Fruit fly (Drosophila melanogaster) ovary, adult (tissue): ENCODE data around the gene CG1074.

Source experiments
- CG17801 ChIP-seq: fragments of 200-800 bp; optimal IDR thresholded peaks from 2 replicates; lab custom pipeline; 2019; ENCODE audit warnings: missing biosample characterization, mild to moderate bottlenecking, missing genetic modification characterization, moderate library complexity; ENCODE audit not compliant: partially characterized antibody

The CG1074 gene

DNA sequence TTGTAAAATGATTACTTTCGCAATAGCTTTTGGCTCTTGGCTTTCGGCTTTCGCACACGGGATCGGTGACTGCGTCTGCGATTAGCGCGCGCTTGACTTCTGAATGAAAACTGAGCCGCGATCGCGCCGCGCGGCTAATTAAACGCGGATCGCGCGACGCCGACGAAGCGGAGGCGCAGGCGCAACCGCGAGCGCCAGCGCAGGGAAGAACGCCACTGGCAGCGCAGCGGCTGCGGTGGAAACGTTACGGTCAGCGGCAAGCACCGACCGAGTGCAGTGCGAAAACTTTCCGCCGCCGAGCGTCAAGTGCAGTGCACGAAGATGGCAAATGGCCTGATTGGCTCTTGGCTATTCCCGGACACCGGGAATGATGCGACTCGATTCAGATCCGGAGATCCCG, 29.0 kb downstream of the CG1074 start, which contains the start of gene CG31522:
Gene CG31522, minus strand, starts transcription at position 101 of the 400 bp plus-strand sequence.
- TF ChIP-seq CG17801 (GFP tag; lab: Kevin White, UChicago), result no peak

DNA sequence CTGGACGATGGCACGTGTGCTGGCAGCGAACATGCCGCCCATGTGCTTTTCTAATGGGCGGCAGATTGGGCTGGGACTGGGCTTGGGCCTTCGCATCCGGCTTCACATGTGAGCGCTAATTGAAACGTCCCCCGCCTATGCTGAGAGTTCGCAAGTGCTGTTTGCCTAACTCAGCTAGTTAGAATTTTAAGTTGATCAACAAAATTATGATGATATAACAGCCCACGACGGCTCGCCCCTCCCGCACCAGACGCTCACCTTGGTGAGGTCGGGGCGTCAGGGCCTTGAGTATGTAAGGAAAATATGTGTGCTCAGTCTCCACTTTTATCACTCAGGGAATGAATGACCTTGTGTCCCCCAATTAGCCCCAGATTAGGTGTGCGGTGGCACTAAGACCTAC, 33.1 kb downstream of the CG1074 start:
- TF ChIP-seq CG17801 (GFP tag; lab: Kevin White, UChicago), result no peak

DNA sequence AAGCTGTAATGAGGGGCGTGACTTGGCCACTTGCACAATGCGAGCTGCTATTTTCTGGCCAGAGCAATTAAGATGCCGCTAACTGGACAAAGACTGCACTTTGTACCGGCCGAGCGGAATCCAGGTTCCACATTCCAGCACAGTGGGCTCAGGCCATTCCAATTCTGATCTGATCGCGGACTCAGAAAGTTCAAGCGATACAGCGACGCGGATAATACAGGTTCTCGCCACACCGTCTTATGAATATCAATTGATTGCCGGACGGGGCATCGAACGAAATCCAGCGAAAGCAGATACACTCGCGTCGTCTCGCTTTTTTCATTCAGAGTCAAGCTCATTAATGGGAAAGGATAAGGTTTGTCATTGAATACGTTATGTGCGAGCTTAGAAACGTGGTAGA, 35.2 kb downstream of the CG1074 start:
- TF ChIP-seq CG17801 (GFP tag; lab: Kevin White, UChicago), result no peak

DNA sequence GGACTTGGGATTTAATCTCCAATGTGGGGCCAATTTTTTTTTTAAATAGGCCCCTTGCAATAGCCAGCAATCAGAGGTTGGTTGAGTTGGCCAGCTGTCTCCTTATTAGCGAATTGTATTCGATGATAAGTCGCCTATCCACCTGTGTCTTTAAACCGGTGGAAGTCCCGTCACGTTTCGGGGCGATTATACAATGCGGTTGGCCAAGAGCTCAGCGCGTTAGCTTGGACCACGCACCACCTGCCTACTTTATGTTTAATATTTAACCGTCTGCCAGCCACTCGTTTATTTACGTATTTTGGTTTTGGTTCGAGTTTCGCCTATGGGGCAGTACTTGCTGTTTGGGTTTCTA, 36.9 kb downstream of the CG1074 start:
- TF ChIP-seq CG17801 (GFP tag; lab: Kevin White, UChicago), result no peak

DNA sequence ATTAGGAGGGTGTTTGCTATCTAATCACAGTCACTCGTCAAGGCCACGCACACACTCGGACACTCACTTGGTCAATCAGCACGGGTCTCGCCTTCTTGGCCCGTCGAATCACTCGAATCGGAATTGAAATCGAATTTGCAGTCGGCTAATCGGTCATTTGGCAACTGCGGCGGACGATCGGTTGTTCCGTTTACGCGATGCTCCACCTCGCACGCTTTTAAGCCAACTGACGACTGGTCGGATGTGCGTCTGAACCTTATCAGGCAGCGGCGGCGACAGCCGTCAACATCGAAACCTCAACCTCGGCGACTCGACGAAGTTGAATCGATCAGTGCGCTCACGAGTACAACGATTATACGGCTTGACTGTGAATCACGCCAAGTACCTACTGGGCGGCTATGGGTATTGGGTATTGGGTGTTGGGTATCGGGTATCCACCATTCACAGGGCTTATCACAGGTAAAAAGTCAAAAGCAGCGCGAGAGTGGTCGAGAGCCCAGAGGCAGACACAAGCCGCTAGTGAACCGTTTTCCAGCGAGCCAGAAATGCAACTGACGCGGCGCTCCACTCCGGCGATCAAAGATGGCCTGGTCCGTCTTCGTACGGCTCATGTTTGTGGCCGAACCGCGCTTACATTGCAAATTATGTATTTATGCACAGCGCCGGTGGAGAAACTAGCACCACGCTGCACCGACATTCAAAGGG, 37.4 kb downstream of the CG1074 start:
- TF ChIP-seq CG17801 (GFP tag; lab: Kevin White, UChicago), result peak; percentile 27

DNA sequence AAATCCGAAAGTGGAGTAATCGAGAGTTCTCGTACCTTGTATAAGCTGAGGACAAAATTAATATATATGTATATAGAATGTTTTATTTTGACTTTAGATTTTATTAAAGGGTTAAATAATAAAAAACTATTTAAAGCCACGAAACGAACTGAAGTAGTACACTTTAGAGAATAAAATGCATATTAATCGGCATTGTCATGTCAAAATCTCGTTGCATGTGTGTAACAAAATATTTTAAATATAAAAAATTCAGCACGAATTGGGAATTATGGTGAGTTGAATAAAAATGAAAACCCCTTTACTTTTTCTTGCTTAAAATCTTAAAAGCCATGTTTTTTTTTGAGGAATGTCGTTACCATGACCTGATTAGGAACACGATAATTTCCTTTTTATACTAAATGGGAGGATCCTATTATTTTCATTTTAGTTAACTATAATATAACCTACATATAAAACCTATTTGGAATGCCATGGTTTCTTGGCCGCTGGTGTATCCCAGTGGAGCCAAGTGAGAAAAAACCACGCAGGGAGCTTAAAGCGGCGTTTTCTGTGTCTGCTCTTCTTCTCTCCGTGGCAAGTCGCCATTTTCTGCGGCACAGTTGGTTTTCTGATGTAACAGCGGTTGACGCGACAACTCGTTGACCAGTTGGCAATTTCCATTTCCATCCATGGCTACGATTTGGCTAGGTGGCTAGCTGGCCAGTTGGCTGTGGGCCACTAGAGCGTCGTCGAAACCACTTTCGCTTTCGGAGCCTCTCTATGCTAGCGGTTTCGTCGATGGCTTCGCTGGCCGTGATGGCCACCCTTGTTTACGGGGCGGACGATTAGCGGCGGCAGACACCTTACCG, 38.3 kb downstream of the CG1074 start:
- TF ChIP-seq CG17801 (GFP tag; lab: Kevin White, UChicago), result no peak

DNA sequence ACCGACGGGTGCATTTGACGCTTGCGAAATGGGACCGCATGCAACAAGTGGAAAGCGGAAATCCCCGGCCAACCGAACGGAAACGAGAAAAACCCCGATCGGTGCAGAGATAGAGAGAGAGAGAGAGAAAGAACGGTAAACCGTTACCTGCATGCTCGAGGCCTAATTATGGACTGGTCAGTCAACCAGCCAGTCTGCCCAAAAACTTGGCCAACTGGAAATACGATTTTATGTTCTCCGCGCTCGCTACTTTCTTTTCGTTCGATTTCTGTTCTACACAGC, 38.9 kb downstream of the CG1074 start:
- no peak for TF ChIP-seq CG17801 (GFP tag; lab: Kevin White, UChicago)

DNA sequence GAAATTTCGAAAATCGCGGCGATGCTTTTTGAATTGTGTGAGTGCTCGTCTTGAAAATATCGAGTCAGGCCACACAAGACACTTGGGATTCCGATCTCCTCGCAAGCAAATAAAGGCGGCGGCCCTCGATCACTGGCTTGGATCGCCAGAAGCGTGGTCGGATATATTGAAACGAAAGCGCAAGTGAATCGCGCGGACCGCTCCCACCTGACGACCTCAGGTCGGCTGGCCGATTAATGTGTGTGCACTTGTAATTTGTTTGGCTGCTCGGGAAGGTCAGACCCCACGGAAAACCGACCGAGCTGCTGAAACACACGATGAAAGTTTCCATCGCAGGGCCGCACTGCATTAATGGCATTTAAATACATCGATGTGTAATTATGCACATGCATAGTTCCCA, 41.6 kb downstream of the CG1074 start:
- no peak for TF ChIP-seq CG17801 (GFP tag; lab: Kevin White, UChicago)

DNA sequence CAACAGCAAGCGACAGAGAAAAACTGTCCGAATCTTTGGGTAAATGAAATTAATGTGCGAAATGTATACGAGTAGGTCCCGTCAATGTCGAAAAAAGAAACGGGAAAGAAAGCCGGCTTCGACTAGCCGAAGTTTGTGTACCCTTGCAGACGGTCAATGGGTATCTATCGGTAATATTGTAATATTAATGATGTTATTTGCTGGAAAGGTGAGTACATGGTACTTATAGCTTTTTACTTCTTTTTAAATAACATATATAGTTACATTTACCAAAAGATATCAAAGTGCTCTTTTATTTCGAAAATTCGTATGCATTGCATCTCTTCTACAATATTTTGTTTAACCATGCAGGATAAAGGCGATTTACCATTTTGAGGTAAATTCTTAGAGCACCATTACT, 42.2 kb downstream of the CG1074 start:
- no peak for TF ChIP-seq CG17801 (GFP tag; lab: Kevin White, UChicago)

DNA sequence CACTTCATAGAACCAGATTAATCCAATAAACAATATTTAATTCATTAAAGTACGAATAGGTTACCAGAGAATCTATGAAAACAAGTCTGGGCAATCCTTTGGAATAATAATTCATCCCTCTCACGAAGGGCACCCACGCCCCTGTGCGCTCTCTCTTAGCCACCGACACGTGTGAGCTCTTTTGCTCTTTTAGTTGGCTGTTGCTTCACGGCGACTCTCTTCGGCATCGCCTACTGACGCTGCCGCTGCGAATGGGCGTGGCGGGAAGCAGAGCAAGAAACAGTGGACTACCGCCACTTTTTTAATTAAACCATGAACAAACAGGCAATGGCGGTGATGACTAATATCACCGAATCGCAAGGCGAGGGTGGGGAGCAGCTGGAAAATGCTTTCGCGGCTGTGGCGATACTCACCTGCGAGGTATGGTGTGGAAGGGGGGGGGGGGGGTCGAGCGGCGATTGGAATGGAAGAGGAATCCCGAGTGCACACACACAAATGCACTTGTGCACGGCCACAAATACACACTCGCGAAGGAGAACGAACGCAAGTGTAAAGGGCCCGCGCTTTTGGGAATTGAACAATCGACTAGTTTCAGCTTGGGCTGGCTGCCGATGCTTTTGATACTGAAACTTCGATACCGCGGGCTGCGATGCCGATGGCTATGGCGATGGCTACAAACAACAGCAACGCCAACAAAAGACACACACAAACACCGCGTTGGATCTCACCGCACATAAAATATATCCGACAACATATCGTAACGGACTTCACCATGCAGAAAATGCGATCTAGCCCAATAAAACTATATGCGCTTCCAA, 44.7 kb downstream of the CG1074 start:
- TF ChIP-seq CG17801 (GFP tag; lab: Kevin White, UChicago), result peak; percentile 80

DNA sequence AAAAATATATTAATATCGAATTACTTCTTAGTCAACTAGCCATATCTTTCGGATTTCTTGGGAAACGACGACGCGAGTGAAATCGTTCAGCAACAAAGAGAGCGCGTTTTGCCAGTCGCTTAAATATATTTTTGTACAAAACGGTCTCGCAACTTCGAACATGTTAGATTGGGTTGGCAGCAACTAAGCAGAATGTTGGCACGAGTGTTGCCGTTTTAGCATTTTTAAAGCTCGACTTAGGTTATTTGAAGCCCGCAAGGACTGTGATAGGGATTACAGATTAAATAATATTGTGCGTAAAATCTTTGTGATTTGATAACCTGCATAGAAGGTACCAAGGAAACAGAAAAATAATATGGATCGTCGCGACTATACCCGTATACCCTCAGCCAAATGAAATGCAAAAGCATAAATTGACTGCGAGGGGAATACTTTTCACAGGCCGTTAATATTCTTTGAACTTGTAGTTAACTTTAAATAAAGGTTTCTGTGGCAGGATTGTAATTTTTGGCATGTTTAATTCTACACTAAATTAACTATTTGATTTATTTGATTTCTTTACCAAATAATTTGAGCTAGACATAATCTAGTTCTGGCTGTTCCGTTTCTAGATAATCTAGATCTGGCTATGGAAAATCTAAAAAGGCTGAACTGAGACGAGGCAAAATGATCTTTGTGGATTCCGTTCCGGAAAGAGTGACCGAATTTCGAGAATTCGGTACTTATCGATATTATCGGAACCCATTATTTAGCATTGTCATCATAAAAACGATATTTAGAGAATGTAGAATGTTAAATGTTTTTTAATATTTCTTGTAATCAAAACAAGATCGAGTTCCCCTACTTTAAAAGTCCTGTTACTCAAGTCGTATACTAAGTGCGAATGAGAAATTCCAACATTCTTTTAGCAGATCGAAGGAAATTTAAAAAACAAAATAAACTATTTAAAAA, 45.5 kb downstream of the CG1074 start, which contains the start of gene CG31523:
Gene CG31523, minus strand, starts transcription at position 170 of the 951 bp plus-strand sequence.
- TF ChIP-seq CG17801 (GFP tag; lab: Kevin White, UChicago), result no peak

DNA sequence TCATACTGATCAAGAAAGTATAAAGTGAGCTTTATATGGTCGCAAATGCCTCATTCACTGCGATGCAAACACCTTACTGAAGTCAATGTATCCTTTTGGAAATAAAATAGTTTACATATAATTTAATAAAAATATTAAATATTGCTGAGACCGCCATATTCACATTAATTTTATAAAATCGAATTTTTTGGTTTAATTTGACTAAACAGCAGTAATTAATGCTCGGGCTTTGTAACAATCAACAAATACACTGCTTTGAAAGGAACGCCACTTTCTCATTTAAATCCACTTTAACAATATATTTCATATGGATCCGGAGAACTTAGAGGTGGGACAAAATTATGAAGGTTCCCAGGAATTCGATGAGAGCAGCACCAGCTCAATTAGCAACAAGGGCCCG, 46.7 kb downstream of the CG1074 start, which contains the start of gene sac:
Gene sac, plus strand, starts transcription at position 301 of the 400 bp plus-strand sequence.
- TF ChIP-seq CG17801 (GFP tag; lab: Kevin White, UChicago), result no peak

DNA sequence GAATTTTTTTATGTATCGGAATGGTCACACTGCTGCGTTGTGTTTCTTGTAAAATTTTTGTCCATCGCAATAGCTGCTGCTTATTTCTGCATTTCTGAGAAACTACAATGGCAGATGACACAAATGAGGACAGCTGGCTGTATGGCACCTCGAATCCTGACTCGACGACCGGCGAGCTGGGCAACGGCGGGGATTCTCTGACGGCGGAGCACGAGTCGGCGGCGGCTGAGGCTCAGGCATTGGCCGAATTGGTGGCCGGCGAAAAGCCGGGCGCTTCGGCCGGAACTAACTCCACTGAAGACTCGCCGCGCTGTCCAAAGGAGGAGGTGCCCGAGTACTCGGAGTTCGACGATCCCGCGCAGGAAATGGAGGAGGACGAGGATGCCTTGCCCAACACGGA, 51.2 kb downstream of the CG1074 start, which contains the start of gene Fip1:
Gene Fip1, plus strand, starts transcription at position 10 of the 400 bp plus-strand sequence.
- TF ChIP-seq CG17801 (GFP tag; lab: Kevin White, UChicago), result no peak
